Fruit fly (Drosophila melanogaster): Measurements from ENCODE around the gene CG42692.
A peak's percentile ranks its signal among the peaks of the same experiment; 100 is the strongest.

Gene CG42692

dm6 chr2L:14023136-14024050 lies 15.5 kb downstream of the CG42692 start (continued):
- TF ChIP-seq abd-A (tag; optimal IDR thresholded peaks at IDR 0.05), result no peak
- TF ChIP-seq nmo (GFP tag; optimal IDR thresholded peaks at IDR 0.05), result peak; percentile 44
- no peak for TF ChIP-seq Usf (GFP tag; optimal IDR thresholded peaks at IDR 0.05)
- TF ChIP-seq cad (GFP tag; optimal IDR thresholded peaks at IDR 0.05), result no peak
- TF ChIP-seq CG4328 (GFP tag; optimal IDR thresholded peaks at IDR 0.05), result no peak
- peak; percentile 68 for TF ChIP-seq Blimp-1 (GFP tag; optimal IDR thresholded peaks at IDR 0.05)
- TF ChIP-seq crc (GFP tag; optimal IDR thresholded peaks at IDR 0.05), result no peak
- no peak for TF ChIP-seq dan (GFP tag; IDR thresholded peaks at IDR 0.05)

dm6 chr2L:14024051-14024745 lies 16.3 kb downstream of the CG42692 start:
- TF ChIP-seq CG7786 (GFP tag; optimal IDR thresholded peaks at IDR 0.05), result peak; percentile 98
- TF ChIP-seq dpn (GFP tag; optimal IDR thresholded peaks at IDR 0.05), result peak; percentile 96 to 99
- peak; percentile 80 for TF ChIP-seq CG15479 (GFP tag; optimal IDR thresholded peaks at IDR 0.05)
- peak; percentile 96 for TF ChIP-seq CG31441 (GFP tag; IDR thresholded peaks at IDR 0.05)
- TF ChIP-seq dimm (GFP tag; IDR thresholded peaks at IDR 0.05), result peak; percentile 95
- no peak for TF ChIP-seq pita (GFP tag; optimal IDR thresholded peaks at IDR 0.05)
- TF ChIP-seq CG11456 (GFP tag; IDR thresholded peaks at IDR 0.05), result peak; percentile 99
- TF ChIP-seq Aef1 (GFP tag; IDR thresholded peaks at IDR 0.05), result peak; percentile 93
- peak; percentile 99 for TF ChIP-seq CG34376 (GFP tag; optimal IDR thresholded peaks at IDR 0.05)
- peak; percentile 99 for TF ChIP-seq CG9876 (GFP tag; optimal IDR thresholded peaks at IDR 0.05)
- no peak for TF ChIP-seq D (optimal IDR thresholded peaks at IDR 0.05)
- TF ChIP-seq D (GFP tag; optimal IDR thresholded peaks at IDR 0.05), result peak; percentile 100
- TF ChIP-seq ci (GFP tag; IDR thresholded peaks at IDR 0.05), result peak; percentile 100
- peak; percentile 97 for TF ChIP-seq CG17829 (tag; optimal IDR thresholded peaks at IDR 0.05)
- TF ChIP-seq crp (GFP tag; optimal IDR thresholded peaks at IDR 0.05), result peak; percentile 17 to 80
- TF ChIP-seq CG14441 (GFP tag; IDR thresholded peaks at IDR 0.05), result peak; percentile 97
- TF ChIP-seq sens (GFP tag), result peak; percentile 100
- peak; percentile 38; the same call in 1 of the 3 replicates for TF ChIP-seq mld (GFP tag; IDR thresholded peaks at IDR 0.05; ENCODE audit: partially characterized antibody)
- TF ChIP-seq CG10979 (tag; optimal IDR thresholded peaks at IDR 0.05), result peak; percentile 92
- TF ChIP-seq HmgD (GFP tag; optimal IDR thresholded peaks at IDR 0.05), result peak; percentile 99
- peak; percentile 100 for TF ChIP-seq CG18599 (GFP tag; optimal IDR thresholded peaks at IDR 0.05)
- TF ChIP-seq Deaf1 (tag; optimal IDR thresholded peaks at IDR 0.05), result peak; percentile 84
- TF ChIP-seq Jarid2 (GFP tag; optimal IDR thresholded peaks at IDR 0.05), result peak; percentile 99
- peak; percentile 100 for TF ChIP-seq kni (GFP tag; optimal IDR thresholded peaks at IDR 0.05)
- peak; percentile 96 for TF ChIP-seq Bdp1 (GFP tag; optimal IDR thresholded peaks at IDR 0.05)
- TF ChIP-seq CG17328 (GFP tag; IDR thresholded peaks at IDR 0.05), result peak; percentile 98
- peak; percentile 89 for TF ChIP-seq ind (GFP tag; optimal IDR thresholded peaks at IDR 0.05)
- TF ChIP-seq CG9727 (GFP tag; optimal IDR thresholded peaks at IDR 0.05), result peak; percentile 100
- TF ChIP-seq CG7372 (GFP tag; IDR thresholded peaks at IDR 0.05), result peak; percentile 96
- peak; percentile 96 for TF ChIP-seq MBD-R2 (GFP tag; IDR thresholded peaks at IDR 0.05)
- TF ChIP-seq ems (GFP tag; optimal IDR thresholded peaks at IDR 0.05), result peak; percentile 98
- peak; percentile 100 for TF ChIP-seq CHES-1-like (GFP tag; optimal IDR thresholded peaks at IDR 0.05)
- peak; percentile 84 for TF ChIP-seq Sry-δ (GFP tag; optimal IDR thresholded peaks at IDR 0.05)
- peak; percentile 98 for TF ChIP-seq mam (GFP tag; optimal IDR thresholded peaks at IDR 0.05)
- TF ChIP-seq wek (GFP tag; optimal IDR thresholded peaks at IDR 0.05), result peak; percentile 100
- TF ChIP-seq CG7928 (GFP tag; optimal IDR thresholded peaks at IDR 0.05), result peak; percentile 85
- TF ChIP-seq Nf-YC (tag; optimal IDR thresholded peaks at IDR 0.05), result peak; percentile 92
- TF ChIP-seq odd (GFP tag; optimal IDR thresholded peaks at IDR 0.05), result peak; percentile 100
- TF ChIP-seq Sox100B (GFP tag; optimal IDR thresholded peaks at IDR 0.05), result peak; percentile 100
